Fruit fly (Drosophila melanogaster) whole organism, wandering third instar larva: Measurements from ENCODE around the gene CG33267.

Source experiments
- OdsH ChIP-seq: fragments of 200-800 bp; sonication (Bioruptor generic); optimal IDR thresholded peaks from 2 replicates; lab custom pipeline; 2016; ENCODE audit warnings: missing biosample characterization, mild to moderate bottlenecking, missing genetic modification characterization
- Vsx2 ChIP-seq: fragments of 200-300, 225-300 bp; sonication (Bioruptor generic); optimal IDR thresholded peaks from 2 replicates; lab custom pipeline; 2018; ENCODE audit warnings: missing biosample characterization, missing genetic modification characterization; ENCODE audit not compliant: partially characterized antibody
- ey ChIP-seq: fragments of 200-800 bp; sonication (Bioruptor generic); optimal IDR thresholded peaks from 2 replicates; lab custom pipeline; 2016; ENCODE audit warnings: missing biosample characterization, missing genetic modification characterization
- pan ChIP-seq: fragments of >200 bp; optimal IDR thresholded peaks from 2 replicates; lab custom pipeline; 2017
- psq ChIP-seq: fragments of 200-800 bp; sonication (Bioruptor generic); optimal IDR thresholded peaks from 3 replicates; lab custom pipeline; 2017; ENCODE audit warnings: missing biosample characterization, mild to moderate bottlenecking, missing genetic modification characterization, moderate library complexity

- TF ChIP-seq Vsx2 (no peak), OdsH (GFP tag; lab: Kevin White, UChicago) (no peak), pan (lab: Kevin White, UChicago) (no peak), psq (no peak), ey (GFP tag; lab: Kevin White, UChicago) (no peak)
These were observed 24.0 kb upstream of the CG33267 start for dm6 chr3L:11540330-11540702.
